Worm (Caenorhabditis elegans): ENCODE data around the gene inx-5.
A peak's percentile ranks its signal among the peaks of the same experiment; 100 is the strongest.

Gene inx-5

DNA sequence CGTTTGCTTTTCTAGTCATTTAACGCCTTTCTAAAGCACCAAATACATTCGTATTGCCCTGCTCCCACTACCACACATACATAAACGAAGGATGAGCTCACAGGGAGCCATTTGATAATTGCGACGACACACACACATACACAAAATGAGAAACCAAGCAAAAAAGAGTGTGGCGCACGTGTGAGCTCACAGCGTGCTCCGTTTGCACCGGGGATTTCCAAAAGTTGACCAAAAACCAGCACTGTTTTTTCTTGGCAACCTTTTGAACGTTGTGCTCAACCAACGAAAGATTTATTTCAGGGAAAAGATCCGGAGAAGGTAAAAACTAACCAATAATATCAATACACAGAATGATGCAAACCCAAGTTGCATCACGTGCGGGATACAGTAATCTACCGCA lies 27.3 kb downstream of the inx-5 start, which contains the start of gene ksr-1:
Gene ksr-1 (plus strand): TSS at position 301 of the 400 bp plus-strand sequence.
- TF ChIP-seq F13C5.2 (tag; optimal IDR thresholded peaks at IDR 0.05) (no peak), aly-1 (tag; optimal IDR thresholded peaks at IDR 0.05) (no peak), sea-1 (GFP tag; conservative IDR thresholded peaks at IDR 0.05) (no peak), ceh-13 (GFP tag; optimal IDR thresholded peaks at IDR 0.05) (no peak), hnd-1 (tag; optimal IDR thresholded peaks at IDR 0.05) (no peak), hmbx-1 (tag; optimal IDR thresholded peaks at IDR 0.05) (no peak), scrt-1 (GFP tag; IDR thresholded peaks at IDR 0.05) (no peak), tra-4 (tag; optimal IDR thresholded peaks at IDR 0.05) (no peak), ceh-36 (tag; optimal IDR thresholded peaks at IDR 0.05) (no peak), tbx-11 (GFP tag; IDR thresholded peaks at IDR 0.05) (no peak), flt-1 (GFP tag; IDR thresholded peaks at IDR 0.05) (no peak), B0310.2 (tag; optimal IDR thresholded peaks at IDR 0.05) (no peak), tbx-37 (GFP tag; conservative IDR thresholded peaks at IDR 0.05) (no peak), ama-1 (optimal IDR thresholded peaks at IDR 0.05) (no peak), hmg-4 (GFP tag; optimal IDR thresholded peaks at IDR 0.05) (no peak), ets-7 (tag; optimal IDR thresholded peaks at IDR 0.05) (no peak), pes-1 (GFP tag; IDR thresholded peaks at IDR 0.05) (no peak)

- TF ChIP-seq aly-1 (tag; optimal IDR thresholded peaks at IDR 0.05) (peak; percentile 5), scrt-1 (GFP tag; IDR thresholded peaks at IDR 0.05) (no peak)
Measured at ce11 chrX:8273496-8273895, 28.7 kb downstream of the inx-5 start.

ce11 chrX:8270971-8271553 lies 31.1 kb downstream of the inx-5 start, which contains the start of gene cutl-29:
Gene cutl-29, minus strand, starts transcription at chrX:8271021.
- TF ChIP-seq sea-1 (GFP tag; conservative IDR thresholded peaks at IDR 0.05) (no peak), B0310.2 (tag; optimal IDR thresholded peaks at IDR 0.05) (no peak), F13C5.2 (tag; optimal IDR thresholded peaks at IDR 0.05) (no peak), ceh-36 (tag; optimal IDR thresholded peaks at IDR 0.05) (no peak), tbx-11 (GFP tag; IDR thresholded peaks at IDR 0.05) (no peak), tbx-37 (GFP tag; conservative IDR thresholded peaks at IDR 0.05) (no peak), ceh-13 (GFP tag; optimal IDR thresholded peaks at IDR 0.05) (no peak), hnd-1 (tag; optimal IDR thresholded peaks at IDR 0.05) (no peak), ama-1 (optimal IDR thresholded peaks at IDR 0.05) (no peak), tra-4 (tag; optimal IDR thresholded peaks at IDR 0.05) (no peak), hmbx-1 (tag; optimal IDR thresholded peaks at IDR 0.05) (no peak), hmg-4 (GFP tag; optimal IDR thresholded peaks at IDR 0.05) (no peak), scrt-1 (GFP tag; IDR thresholded peaks at IDR 0.05) (no peak), aly-1 (tag; optimal IDR thresholded peaks at IDR 0.05) (no peak), flt-1 (GFP tag; IDR thresholded peaks at IDR 0.05) (no peak), ets-7 (tag; optimal IDR thresholded peaks at IDR 0.05) (no peak), pes-1 (GFP tag; IDR thresholded peaks at IDR 0.05) (no peak)

DNA sequence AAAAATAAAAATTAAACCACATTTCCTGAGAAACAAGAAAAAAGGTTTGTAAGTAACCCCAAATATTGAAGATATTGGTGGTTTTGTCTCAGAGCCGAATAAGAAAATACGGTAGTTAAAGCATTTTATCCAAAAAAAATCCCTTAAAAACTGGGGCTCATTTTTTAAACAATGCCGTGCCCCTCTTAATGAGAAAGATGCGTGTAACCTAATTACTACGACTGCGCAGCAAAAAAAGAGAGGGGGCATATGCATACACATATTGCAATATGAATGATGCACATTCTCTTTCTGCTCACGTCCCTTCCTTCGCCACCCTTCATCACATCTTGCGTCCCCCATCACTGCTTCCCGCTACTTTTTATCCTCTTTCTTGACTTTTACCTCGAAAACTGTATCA lies 34.1 kb downstream of the inx-5 start:
- TF ChIP-seq scrt-1 (GFP tag; IDR thresholded peaks at IDR 0.05): no peak
- no peak for TF ChIP-seq F13C5.2 (tag; optimal IDR thresholded peaks at IDR 0.05)
- no peak for TF ChIP-seq pes-1 (GFP tag; IDR thresholded peaks at IDR 0.05)
- no peak for TF ChIP-seq sea-1 (GFP tag; conservative IDR thresholded peaks at IDR 0.05)
- no peak for TF ChIP-seq flt-1 (GFP tag; IDR thresholded peaks at IDR 0.05)
- TF ChIP-seq hmbx-1 (tag; optimal IDR thresholded peaks at IDR 0.05): no peak
- no peak for TF ChIP-seq aly-1 (tag; optimal IDR thresholded peaks at IDR 0.05)
- TF ChIP-seq ets-7 (tag; optimal IDR thresholded peaks at IDR 0.05): no peak
- TF ChIP-seq ceh-13 (GFP tag; optimal IDR thresholded peaks at IDR 0.05): no peak
- no peak for TF ChIP-seq B0310.2 (tag; optimal IDR thresholded peaks at IDR 0.05)

DNA sequence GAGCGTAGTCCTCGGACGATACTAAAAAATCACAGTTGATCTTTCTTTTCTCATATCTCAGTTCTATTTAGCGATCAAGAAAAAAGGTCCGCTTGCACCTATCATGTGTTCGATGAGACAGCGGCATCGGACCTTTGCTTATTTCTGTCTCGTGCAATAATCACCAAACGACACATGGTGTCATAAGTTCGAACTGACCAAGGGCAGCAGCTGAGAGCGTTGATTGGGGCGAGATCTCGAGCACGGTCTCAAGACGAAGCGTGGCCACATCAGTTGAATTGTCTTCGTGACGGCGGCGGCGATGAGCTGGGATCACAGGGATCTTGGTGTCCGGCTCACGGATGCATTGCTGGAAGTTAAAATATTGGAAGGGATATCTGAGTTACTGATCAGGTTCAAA lies 39.5 kb downstream of the inx-5 start:
- no peak for TF ChIP-seq B0310.2 (tag; optimal IDR thresholded peaks at IDR 0.05)
- no peak for TF ChIP-seq ama-1 (optimal IDR thresholded peaks at IDR 0.05)
- no peak for TF ChIP-seq F13C5.2 (tag; optimal IDR thresholded peaks at IDR 0.05)
- no peak for TF ChIP-seq hnd-1 (tag; optimal IDR thresholded peaks at IDR 0.05)
- no peak for TF ChIP-seq hmbx-1 (tag; optimal IDR thresholded peaks at IDR 0.05)
- TF ChIP-seq ceh-36 (tag; optimal IDR thresholded peaks at IDR 0.05): no peak
- no peak for TF ChIP-seq sea-1 (GFP tag; conservative IDR thresholded peaks at IDR 0.05)
- no peak for TF ChIP-seq scrt-1 (GFP tag; IDR thresholded peaks at IDR 0.05)
- TF ChIP-seq tbx-11 (GFP tag; IDR thresholded peaks at IDR 0.05): no peak
- no peak for TF ChIP-seq hmg-4 (GFP tag; optimal IDR thresholded peaks at IDR 0.05)
- no peak for TF ChIP-seq tbx-37 (GFP tag; conservative IDR thresholded peaks at IDR 0.05)
- no peak for TF ChIP-seq aly-1 (tag; optimal IDR thresholded peaks at IDR 0.05)
- no peak for TF ChIP-seq flt-1 (GFP tag; IDR thresholded peaks at IDR 0.05)

- TF ChIP-seq flt-1 (GFP tag; IDR thresholded peaks at IDR 0.05) (no peak), B0310.2 (tag; optimal IDR thresholded peaks at IDR 0.05) (no peak), F13C5.2 (tag; optimal IDR thresholded peaks at IDR 0.05) (no peak), ceh-36 (tag; optimal IDR thresholded peaks at IDR 0.05) (no peak), ama-1 (optimal IDR thresholded peaks at IDR 0.05) (no peak), sea-1 (GFP tag; conservative IDR thresholded peaks at IDR 0.05) (no peak), tbx-11 (GFP tag; IDR thresholded peaks at IDR 0.05) (no peak), aly-1 (tag; optimal IDR thresholded peaks at IDR 0.05) (no peak), ets-7 (tag; optimal IDR thresholded peaks at IDR 0.05) (no peak), hmg-4 (GFP tag; optimal IDR thresholded peaks at IDR 0.05) (no peak), ceh-13 (GFP tag; optimal IDR thresholded peaks at IDR 0.05) (no peak)
Measured at ce11 chrX:8261125-8261684, 41.0 kb downstream of the inx-5 start, which contains the start of gene M60.7. Gene M60.7, minus strand, starts transcription at chrX:8261175.

- TF ChIP-seq tbx-11 (GFP tag; IDR thresholded peaks at IDR 0.05) (no peak), ama-1 (optimal IDR thresholded peaks at IDR 0.05) (no peak), pes-1 (GFP tag; IDR thresholded peaks at IDR 0.05) (no peak), hmg-4 (GFP tag; optimal IDR thresholded peaks at IDR 0.05) (no peak), B0310.2 (tag; optimal IDR thresholded peaks at IDR 0.05) (no peak), tbx-37 (GFP tag; conservative IDR thresholded peaks at IDR 0.05) (no peak), hmbx-1 (tag; optimal IDR thresholded peaks at IDR 0.05) (no peak), aly-1 (tag; optimal IDR thresholded peaks at IDR 0.05) (no peak), scrt-1 (GFP tag; IDR thresholded peaks at IDR 0.05) (no peak), flt-1 (GFP tag; IDR thresholded peaks at IDR 0.05) (no peak), ceh-36 (tag; optimal IDR thresholded peaks at IDR 0.05) (no peak), hnd-1 (tag; optimal IDR thresholded peaks at IDR 0.05) (no peak)
Measured at ce11 chrX:8257687-8258086, 44.5 kb downstream of the inx-5 start.
